Worm (Caenorhabditis elegans) whole organism, young adult: ENCODE results near the gene R12B2.2.

Experiments used
- F10E7.11 ChIP-seq: sonication (generic microtip); optimal IDR thresholded peaks from 2 replicates; lab custom pipeline; 2017; ENCODE audit warnings: mild to moderate bottlenecking, missing genetic modification characterization, moderate library complexity, missing compliant biosample characterization
- Y53G8AR.9 ChIP-seq: fragments of 200-800 bp; sonication (Bioruptor generic); conservative IDR thresholded peaks from 2 replicates; pipeline ENCODE4 v1.3.6; 2022; ENCODE audit warnings: missing genetic modification reagents, missing genetic modification characterization, missing compliant biosample characterization
- athp-1 ChIP-seq: sonication (generic microtip); optimal IDR thresholded peaks from 2 replicates; lab custom pipeline; 2017; ENCODE audit warnings: mild to moderate bottlenecking, missing genetic modification characterization, missing compliant biosample characterization
- ceh-91 ChIP-seq: fragments of 200-800 bp; sonication (Bioruptor generic); IDR thresholded peaks from 2 replicates; pipeline ENCODE4 v1.3.6; 2022; ENCODE audit warnings: missing genetic modification reagents, missing genetic modification characterization, missing compliant biosample characterization
- die-1 ChIP-seq: sonication (generic microtip); optimal IDR thresholded peaks from 2 replicates; lab custom pipeline; 2016; ENCODE audit warnings: missing genotype, mild to moderate bottlenecking, missing genetic modification characterization, missing compliant biosample characterization
- hlh-12 ChIP-seq: sonication (generic microtip); optimal IDR thresholded peaks from 2 replicates; lab custom pipeline; 2016; ENCODE audit warnings: missing genetic modification characterization, missing compliant biosample characterization
- hlh-26 ChIP-seq: fragments of 200-800 bp; sonication (Bioruptor generic); conservative IDR thresholded peaks from 2 replicates; pipeline ENCODE4 v1.3.6; 2022; ENCODE audit warnings: missing genetic modification reagents, missing genetic modification characterization, missing compliant biosample characterization
- hmg-1.2 ChIP-seq: fragments of 200-800 bp; sonication (Bioruptor generic); IDR thresholded peaks from 2 replicates; pipeline ENCODE4 v1.3.6; 2022; ENCODE audit warnings: missing genetic modification reagents, missing genetic modification characterization, missing compliant biosample characterization
- nhr-90 ChIP-seq: sonication (generic microtip); optimal IDR thresholded peaks from 2 replicates; lab custom pipeline; 2016; ENCODE audit warnings: missing genotype, mild to moderate bottlenecking, missing genetic modification characterization, missing compliant biosample characterization
- pha-4 ChIP-seq: fragments of 150-350 bp; sonication (generic microtip); optimal IDR thresholded peaks from 2 replicates; lab custom pipeline; 2014; ENCODE audit warnings: missing biosample characterization, missing genetic modification reagents, missing genetic modification characterization
- rpc-1 ChIP-seq, 2 experiments: fragments of 150-350 bp in 1 of 2; sonication (generic microtip) in 1 of 2; optimal IDR thresholded peaks; 2 replicates each; lab custom pipeline; 2014 to 2018; ENCODE audit warnings: missing biosample characterization in 1 of 2, missing genetic modification characterization in 1 of 2, missing genetic modification reagents in 1 of 2, missing genotype in 1 of 2
- sdz-38 ChIP-seq: sonication (generic microtip); optimal IDR thresholded peaks from 2 replicates; lab custom pipeline; 2016; ENCODE audit warnings: missing genotype, missing genetic modification characterization, missing compliant biosample characterization
- snpc-3.4 ChIP-seq: sonication (generic microtip); optimal IDR thresholded peaks from 2 replicates; lab custom pipeline; 2017; ENCODE audit warnings: missing genetic modification characterization, mild to moderate bottlenecking, missing compliant biosample characterization, antibody characterized with exemption, moderate library complexity, missing genotype, missing genetic modification reagents
- unc-62 ChIP-seq: fragments of 150-350 bp; optimal IDR thresholded peaks from 2 replicates; lab custom pipeline; 2014; ENCODE audit warnings: missing biosample characterization, missing genetic modification reagents, missing genetic modification characterization

ce11 chrIII:5836816-5837215, 30.0 kb downstream of the R12B2.2 start, which contains the start of gene W04D12.1:
- TF ChIP-seq hlh-12, result no peak
- TF ChIP-seq sdz-38 (tag; lab: Kevin White, UChicago), result no peak
- no peak for TF ChIP-seq ceh-91 (GFP tag; lab: Robert Waterston, UW)
- TF ChIP-seq snpc-3.4, result no peak
- TF ChIP-seq die-1 (tag; lab: Kevin White, UChicago), result no peak
- TF ChIP-seq pha-4 (tag; lab: Kevin White, UChicago), result no peak
- TF ChIP-seq F10E7.11 (tag; lab: Kevin White, UChicago), result no peak
- peak; percentile 58; the same call in 1 of the 2 replicates for TF ChIP-seq hmg-1.2 (GFP tag; lab: Robert Waterston, UW)
- no peak for TF ChIP-seq unc-62
- no peak for TF ChIP-seq athp-1
- TF ChIP-seq rpc-1 (optimal IDR thresholded peaks at IDR 0.05; lab: Kevin White, UChicago), result no peak
- TF ChIP-seq rpc-1 (tag; optimal IDR thresholded peaks at IDR 0.05; lab: Kevin White, UChicago), result no peak
- no peak for TF ChIP-seq hlh-26 (GFP tag; lab: Robert Waterston, UW)
- no peak for TF ChIP-seq Y53G8AR.9 (GFP tag; lab: Robert Waterston, UW)
- no peak for TF ChIP-seq nhr-90 (tag; lab: Kevin White, UChicago)
